Worm (Caenorhabditis elegans) whole organism, young adult: ENCODE measurements around the gene ZC449.1.

ENCODE experiments used
- atf-7 ChIP-seq: sonication (generic microtip); optimal IDR thresholded peaks from 2 replicates; lab custom pipeline; 2017; ENCODE audit warnings: mild to moderate bottlenecking, missing genetic modification characterization, missing compliant biosample characterization
- athp-1 ChIP-seq: sonication (generic microtip); optimal IDR thresholded peaks from 2 replicates; lab custom pipeline; 2017; ENCODE audit warnings: mild to moderate bottlenecking, missing genetic modification characterization, missing compliant biosample characterization
- ceh-79 ChIP-seq: sonication (generic microtip); optimal IDR thresholded peaks from 2 replicates; lab custom pipeline; 2017; ENCODE audit warnings: mild to moderate bottlenecking, missing genetic modification characterization, missing compliant biosample characterization
- egl-44 ChIP-seq: fragments of 200-800 bp; sonication (Bioruptor generic); IDR thresholded peaks from 2 replicates; pipeline ENCODE4 v1.3.6; 2022; ENCODE audit warnings: missing genetic modification reagents, missing genetic modification characterization, missing compliant biosample characterization
- hlh-12 ChIP-seq: sonication (generic microtip); optimal IDR thresholded peaks from 2 replicates; lab custom pipeline; 2016; ENCODE audit warnings: missing genetic modification characterization, missing compliant biosample characterization
- lag-1 ChIP-seq: fragments of 200-800 bp; sonication (Bioruptor generic); IDR thresholded peaks from 2 replicates; pipeline ENCODE4 v1.3.6; 2022; ENCODE audit warnings: missing genetic modification reagents, missing genetic modification characterization, missing compliant biosample characterization
- let-526 ChIP-seq: fragments of 200-800 bp; sonication (Bioruptor generic); IDR thresholded peaks from 2 replicates; pipeline ENCODE4 v1.3.6; 2022; ENCODE audit warnings: missing genetic modification reagents, missing genetic modification characterization, missing compliant biosample characterization
- let-607 ChIP-seq, 2 experiments: fragments of 200-800 bp in 1 of 2; sonication (Bioruptor generic) in 1 of 2; sonication (generic microtip) in 1 of 2; optimal IDR thresholded peaks; 2 replicates each; lab custom pipeline; 2016 to 2018; ENCODE audit warnings: mild to moderate bottlenecking in 2 of 2, missing compliant biosample characterization in 2 of 2, missing genetic modification characterization in 2 of 2, moderate library complexity in 2 of 2, missing genotype in 1 of 2
- mel-28 ChIP-seq: sonication (generic microtip); optimal IDR thresholded peaks from 2 replicates; lab custom pipeline; 2016; ENCODE audit warnings: borderline replicate concordance, mild to moderate bottlenecking, missing genetic modification characterization, missing compliant biosample characterization

DNA sequence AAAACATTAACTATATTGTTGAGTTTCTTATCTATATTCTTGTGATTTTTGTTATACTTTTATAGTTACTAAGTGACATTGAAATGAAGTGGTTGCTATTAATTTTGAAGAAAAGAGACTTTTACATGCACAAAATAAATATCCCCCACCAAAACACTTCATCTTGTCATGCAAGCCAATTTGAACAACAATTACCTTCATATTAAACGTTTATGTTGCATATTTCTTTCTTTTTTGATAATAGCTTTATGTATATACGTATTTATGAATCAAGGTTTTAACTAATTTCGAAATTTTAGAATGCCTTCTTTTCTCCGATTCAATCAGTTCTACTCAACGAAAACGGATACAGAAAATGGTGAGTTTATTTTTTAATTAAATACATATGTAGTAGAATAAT is 43.6 kb downstream of the ZC449.1 start, which contains the start of gene clc-7:
- no peak for TF ChIP-seq mel-28 (tag; lab: Kevin White, UChicago)
- TF ChIP-seq athp-1 (tag; lab: Kevin White, UChicago) = no peak
- no peak for TF ChIP-seq lag-1 (GFP tag; lab: Robert Waterston, UW)
- TF ChIP-seq hlh-12 (tag; lab: Kevin White, UChicago) = no peak
- no peak for TF ChIP-seq egl-44
- no peak for TF ChIP-seq let-607 (tag; optimal IDR thresholded peaks at IDR 0.05; lab: Kevin White, UChicago)
- no peak for TF ChIP-seq atf-7 (tag; lab: Kevin White, UChicago)
- TF ChIP-seq let-526 (GFP tag; lab: Robert Waterston, UW) = no peak
- no peak for TF ChIP-seq ceh-79
